Worm (Caenorhabditis elegans) whole organism, L2 larva: ENCODE measurements around the gene Y39B6A.34.

Source experiments
- F13H6.1 ChIP-seq: sonication (generic microtip); optimal IDR thresholded peaks from 2 replicates; lab custom pipeline; 2016; ENCODE audit warnings: missing genetic modification characterization, missing compliant biosample characterization
- R02D3.7 ChIP-seq: fragments of 150-350 bp; optimal IDR thresholded peaks from 2 replicates; lab custom pipeline; 2014; ENCODE audit warnings: missing biosample characterization, missing genetic modification characterization
- Y55F3AM.14 ChIP-seq: fragments of 200-800 bp; sonication (Bioruptor generic); optimal IDR thresholded peaks from 2 replicates; lab custom pipeline; 2018; ENCODE audit warnings: mild to moderate bottlenecking, missing genetic modification characterization, missing compliant biosample characterization
- aly-2 ChIP-seq: fragments of 150-350 bp; optimal IDR thresholded peaks from 2 replicates; lab custom pipeline; 2014; ENCODE audit warnings: missing biosample characterization, missing genetic modification characterization
- ama-1 ChIP-seq: fragments of 150-350 bp; optimal IDR thresholded peaks from 2 replicates; lab custom pipeline; 2018; ENCODE audit warnings: inconsistent platforms
- ceh-82 ChIP-seq: fragments of 150-350 bp; optimal IDR thresholded peaks from 2 replicates; lab custom pipeline; 2014; ENCODE audit warnings: missing biosample characterization, missing genetic modification characterization
- crh-2 ChIP-seq: sonication (generic microtip); optimal IDR thresholded peaks from 2 replicates; lab custom pipeline; 2017; ENCODE audit warnings: missing biosample characterization, missing genetic modification characterization
- dmd-4 ChIP-seq: sonication (generic microtip); optimal IDR thresholded peaks from 2 replicates; lab custom pipeline; 2017; ENCODE audit warnings: missing biosample characterization, missing genetic modification characterization
- elt-3 ChIP-seq: sonication (generic microtip); optimal IDR thresholded peaks from 2 replicates; lab custom pipeline; 2017; ENCODE audit warnings: missing biosample characterization, missing genetic modification characterization
- fos-1 ChIP-seq: fragments of 150-350 bp; optimal IDR thresholded peaks from 2 replicates; lab custom pipeline; 2014; ENCODE audit warnings: missing biosample characterization, missing genetic modification characterization
- gmeb-1 ChIP-seq: fragments of 150-350 bp; optimal IDR thresholded peaks from 2 replicates; lab custom pipeline; 2014; ENCODE audit warnings: missing biosample characterization, missing genetic modification characterization
- lin-13 ChIP-seq: fragments of 150-350 bp; optimal IDR thresholded peaks from 2 replicates; lab custom pipeline; 2014; ENCODE audit warnings: missing biosample characterization, missing genetic modification reagents, missing genetic modification characterization
- lin-39 ChIP-seq: fragments of 150-350 bp; optimal IDR thresholded peaks from 2 replicates; lab custom pipeline; 2014; ENCODE audit warnings: missing biosample characterization, missing genetic modification reagents, missing genetic modification characterization
- lsy-2 ChIP-seq, 2 experiments: fragments of 150-350 bp in 1 of 2; sonication (generic microtip) in 1 of 2; optimal IDR thresholded peaks; 2 replicates each; lab custom pipeline; 2014 to 2017; ENCODE audit warnings: missing biosample characterization in 2 of 2, missing genetic modification characterization in 2 of 2
- mab-5 ChIP-seq: fragments of 150-350 bp; optimal IDR thresholded peaks from 2 replicates; lab custom pipeline; 2014; ENCODE audit warnings: missing biosample characterization, missing genetic modification characterization
- mbf-1 ChIP-seq: sonication (generic microtip); optimal IDR thresholded peaks from 2 replicates; lab custom pipeline; 2017; ENCODE audit warnings: missing biosample characterization, missing genetic modification characterization
- mdl-1 ChIP-seq, 2 experiments: fragments of 150-350 bp in 1 of 2; sonication (generic microtip) in 1 of 2; optimal IDR thresholded peaks; 2 replicates each; lab custom pipeline; 2017; ENCODE audit warnings: missing biosample characterization in 2 of 2, missing genetic modification characterization in 2 of 2
- nhr-11 ChIP-seq: fragments of 150-350 bp; optimal IDR thresholded peaks from 2 replicates; lab custom pipeline; 2014; ENCODE audit warnings: missing biosample characterization, missing genetic modification characterization
- nhr-129 ChIP-seq: fragments of 150-350 bp; optimal IDR thresholded peaks from 2 replicates; lab custom pipeline; 2014; ENCODE audit warnings: missing biosample characterization, missing genetic modification characterization
- nhr-23 ChIP-seq: fragments of 150-350 bp; optimal IDR thresholded peaks from 2 replicates; lab custom pipeline; 2014; ENCODE audit warnings: missing biosample characterization, missing genetic modification reagents, missing genetic modification characterization
- nhr-237 ChIP-seq: fragments of 150-350 bp; optimal IDR thresholded peaks from 2 replicates; lab custom pipeline; 2014; ENCODE audit warnings: missing biosample characterization, missing genetic modification characterization
- nhr-25 ChIP-seq: fragments of 150-350 bp; sonication (generic microtip); optimal IDR thresholded peaks from 3 replicates; lab custom pipeline; 2014; ENCODE audit warnings: missing biosample characterization, missing genetic modification characterization
- nhr-6 ChIP-seq: fragments of 150-350 bp; optimal IDR thresholded peaks from 2 replicates; lab custom pipeline; 2014; ENCODE audit warnings: missing biosample characterization, missing genetic modification characterization
- peb-1 ChIP-seq: fragments of 150-350 bp; optimal IDR thresholded peaks from 2 replicates; lab custom pipeline; 2014; ENCODE audit warnings: missing biosample characterization, missing genetic modification characterization
- sem-4 ChIP-seq: fragments of 150-350 bp; optimal IDR thresholded peaks from 2 replicates; lab custom pipeline; 2014; ENCODE audit warnings: missing biosample characterization, missing genetic modification reagents, missing genetic modification characterization
- sma-3 ChIP-seq: sonication (generic microtip); optimal IDR thresholded peaks from 2 replicates; lab custom pipeline; 2016; ENCODE audit warnings: missing genetic modification reagents, missing genetic modification characterization, missing compliant biosample characterization
- sma-9 ChIP-seq, 2 experiments: fragments of 150-350 bp in 1 of 2; sonication (generic microtip) in 1 of 2; optimal IDR thresholded peaks; 2 replicates each; lab custom pipeline; 2014 to 2016; ENCODE audit warnings: missing genetic modification characterization in 2 of 2, mild to moderate bottlenecking in 1 of 2, missing biosample characterization in 1 of 2, missing compliant biosample characterization in 1 of 2, missing genetic modification reagents in 1 of 2, moderate library complexity in 1 of 2
- snpc-4 ChIP-seq: fragments of 150-350 bp; optimal IDR thresholded peaks from 2 replicates; lab custom pipeline; 2014; ENCODE audit warnings: missing biosample characterization, missing genetic modification characterization
- unc-39 ChIP-seq: fragments of 150-350 bp; optimal IDR thresholded peaks from 2 replicates; lab custom pipeline; 2014; ENCODE audit warnings: missing biosample characterization, missing genetic modification characterization
- ztf-1 ChIP-seq: fragments of 200-800 bp; sonication (Bioruptor generic); conservative IDR thresholded peaks from 2 replicates; pipeline ENCODE4 v1.3.6; 2022; ENCODE audit warnings: missing genetic modification characterization, missing compliant biosample characterization
- ztf-11 ChIP-seq: sonication (generic microtip); optimal IDR thresholded peaks from 2 replicates; lab custom pipeline; 2017; ENCODE audit warnings: missing biosample characterization, missing genetic modification characterization
- ztf-4 ChIP-seq: fragments of 150-350 bp; optimal IDR thresholded peaks from 2 replicates; lab custom pipeline; 2014; ENCODE audit warnings: missing biosample characterization, missing genetic modification characterization

Gene Y39B6A.34

ce11 chrV:19031456-19031855, 30.6 kb downstream of the Y39B6A.34 start, which contains the start of gene Y39B6A.27:
Gene Y39B6A.27, plus strand, starts transcription at chrV:19031756.
- TF ChIP-seq nhr-129 (no peak), dmd-4 (no peak)

- TF ChIP-seq peb-1 (no peak), lsy-2 (tag; optimal IDR thresholded peaks at IDR 0.05; lab: Kevin White, UChicago) (no peak), ztf-1 (GFP tag; lab: Robert Waterston, UW) (no peak), nhr-6 (tag; lab: Kevin White, UChicago) (no peak), nhr-129 (no peak), aly-2 (no peak), sma-9 (GFP tag; optimal IDR thresholded peaks at IDR 0.05; lab: Kevin White, UChicago) (no peak), sma-9 (tag; optimal IDR thresholded peaks at IDR 0.05; lab: Kevin White, UChicago) (no peak), dmd-4 (no peak), lin-39 (tag; lab: Kevin White, UChicago) (no peak), sem-4 (tag; lab: Kevin White, UChicago) (no peak), lin-13 (GFP tag; lab: Kevin White, UChicago) (no peak), sma-3 (GFP tag; lab: Kevin White, UChicago) (no peak), mab-5 (tag; lab: Kevin White, UChicago) (no peak), nhr-11 (tag; lab: Kevin White, UChicago) (no peak), ztf-11 (tag; lab: Kevin White, UChicago) (no peak), crh-2 (tag; lab: Kevin White, UChicago) (no peak), Y55F3AM.14 (GFP tag; lab: Kevin White, UChicago) (no peak), mbf-1 (tag; lab: Kevin White, UChicago) (no peak), F13H6.1 (tag; lab: Kevin White, UChicago) (no peak), gmeb-1 (tag; lab: Kevin White, UChicago) (no peak)
- TF ChIP-seq, all 48 proteins: peak for 0
These were observed 35.2 kb downstream of the Y39B6A.34 start for ce11 chrV:19036061-19036460.

- TF ChIP-seq crh-2 (tag; lab: Kevin White, UChicago) (no peak), sma-3 (GFP tag; lab: Kevin White, UChicago) (no peak), snpc-4 (tag; lab: Kevin White, UChicago) (no peak), unc-39 (tag; lab: Kevin White, UChicago) (no peak), nhr-23 (tag; lab: Kevin White, UChicago) (no peak), lin-13 (GFP tag; lab: Kevin White, UChicago) (no peak), ztf-4 (tag; lab: Kevin White, UChicago) (no peak)
These were observed 36.4 kb downstream of the Y39B6A.34 start, which contains the start of gene asp-17 for ce11 chrV:19037222-19037621. Gene asp-17, minus strand, starts transcription at chrV:19037322.

ce11 chrV:19042256-19042655, 41.4 kb downstream of the Y39B6A.34 start, which contains the start of gene asp-16:
Gene asp-16, minus strand, starts transcription at chrV:19042605.
- no peak for TF ChIP-seq ama-1 (lab: Kevin White, UChicago)
- TF ChIP-seq crh-2 (tag; lab: Kevin White, UChicago), result no peak
- TF ChIP-seq unc-39 (tag; lab: Kevin White, UChicago), result no peak
- TF ChIP-seq nhr-25 (tag; lab: Kevin White, UChicago), result no peak
- TF ChIP-seq mdl-1 (tag; optimal IDR thresholded peaks at IDR 0.05; lab: Kevin White, UChicago), result no peak
- TF ChIP-seq nhr-11 (tag; lab: Kevin White, UChicago), result no peak
- TF ChIP-seq ceh-82 (tag; lab: Kevin White, UChicago), result no peak

ce11 chrV:19044753-19045152, 43.9 kb downstream of the Y39B6A.34 start, which contains the start of gene asp-15:
Gene asp-15, minus strand, starts transcription at chrV:19044853.
- TF ChIP-seq unc-39 (tag; lab: Kevin White, UChicago), result no peak
- no peak for TF ChIP-seq ztf-4 (tag; lab: Kevin White, UChicago)
- TF ChIP-seq aly-2, result no peak
- no peak for TF ChIP-seq ama-1 (lab: Kevin White, UChicago)
- no peak for TF ChIP-seq nhr-237 (tag; lab: Kevin White, UChicago)
- TF ChIP-seq crh-2 (tag; lab: Kevin White, UChicago), result no peak
- no peak for TF ChIP-seq sma-3 (GFP tag; lab: Kevin White, UChicago)
- TF ChIP-seq mbf-1 (tag; lab: Kevin White, UChicago), result no peak
- no peak for TF ChIP-seq R02D3.7
- TF ChIP-seq fos-1 (tag; lab: Kevin White, UChicago), result no peak
- TF ChIP-seq nhr-23 (tag; lab: Kevin White, UChicago), result no peak
- no peak for TF ChIP-seq elt-3 (tag; lab: Kevin White, UChicago)
